Worm (Caenorhabditis elegans): Measurements from ENCODE around the gene R10H10.7.

Gene R10H10.7

DNA sequence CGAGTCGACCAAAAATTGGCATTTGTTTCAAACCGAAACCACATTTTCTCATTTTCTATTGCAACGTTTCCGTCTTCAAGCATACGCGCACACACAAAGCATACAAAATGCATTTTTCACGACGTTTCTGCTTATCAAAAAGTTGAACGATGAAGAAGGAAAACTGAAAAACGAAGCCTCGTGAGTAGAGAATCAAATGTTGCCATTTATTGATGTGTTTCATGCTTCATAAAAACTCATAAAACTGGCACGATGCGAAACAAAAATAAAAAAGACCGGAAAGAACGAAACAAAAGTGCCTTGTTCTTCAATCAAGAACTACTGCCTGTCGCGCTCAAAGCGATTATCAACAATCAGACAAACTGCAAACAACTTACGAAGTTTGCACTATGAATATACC, 6.7 kb upstream of the R10H10.7 start:
- TF ChIP-seq nhr-12 (tag; optimal IDR thresholded peaks at IDR 0.05), result no peak
- no peak for TF ChIP-seq zip-8 (tag; optimal IDR thresholded peaks at IDR 0.05)
- no peak for TF ChIP-seq flh-1 (GFP tag; optimal IDR thresholded peaks at IDR 0.05)
- TF ChIP-seq bed-3 (GFP tag; optimal IDR thresholded peaks at IDR 0.05), result no peak
- no peak for TF ChIP-seq lin-32 (GFP tag; optimal IDR thresholded peaks at IDR 0.05)
- TF ChIP-seq nhr-28 (tag; optimal IDR thresholded peaks at IDR 0.05), result no peak
- TF ChIP-seq elt-3 (tag; optimal IDR thresholded peaks at IDR 0.05), result no peak

ce11 chrIV:10419896-10420295, 6.2 kb upstream of the R10H10.7 start:
- TF ChIP-seq hlh-1 (tag; optimal IDR thresholded peaks at IDR 0.05) (peak; percentile 38), mls-2 (tag; optimal IDR thresholded peaks at IDR 0.05) (no peak), nhr-28 (tag; optimal IDR thresholded peaks at IDR 0.05) (no peak), elt-1 (tag; optimal IDR thresholded peaks at IDR 0.05; ENCODE audit: borderline replicate concordance, insufficient read depth) (no peak), unc-62 (GFP tag; optimal IDR thresholded peaks at IDR 0.05) (peak; percentile 75), sem-2 (GFP tag; optimal IDR thresholded peaks at IDR 0.05) (no peak), M03D4.4 (tag; optimal IDR thresholded peaks at IDR 0.05) (no peak), mep-1 (tag; optimal IDR thresholded peaks at IDR 0.05) (no peak), nhr-12 (tag; optimal IDR thresholded peaks at IDR 0.05) (no peak), unc-120 (tag; optimal IDR thresholded peaks at IDR 0.05; ENCODE audit: poor library complexity, severe bottlenecking) (peak; percentile 30), unc-39 (tag; optimal IDR thresholded peaks at IDR 0.05) (no peak), mab-5 (tag; optimal IDR thresholded peaks at IDR 0.05) (no peak), ceh-43 (GFP tag; optimal IDR thresholded peaks at IDR 0.05) (no peak), bed-3 (GFP tag; optimal IDR thresholded peaks at IDR 0.05) (no peak), ham-2 (GFP tag; optimal IDR thresholded peaks at IDR 0.05) (no peak), cnd-1 (tag; optimal IDR thresholded peaks at IDR 0.05) (no peak), drap-1 (GFP tag; optimal IDR thresholded peaks at IDR 0.05) (no peak), elt-3 (tag; optimal IDR thresholded peaks at IDR 0.05) (no peak), nhr-237 (tag; optimal IDR thresholded peaks at IDR 0.05) (no peak), zip-8 (tag; optimal IDR thresholded peaks at IDR 0.05) (no peak)

DNA sequence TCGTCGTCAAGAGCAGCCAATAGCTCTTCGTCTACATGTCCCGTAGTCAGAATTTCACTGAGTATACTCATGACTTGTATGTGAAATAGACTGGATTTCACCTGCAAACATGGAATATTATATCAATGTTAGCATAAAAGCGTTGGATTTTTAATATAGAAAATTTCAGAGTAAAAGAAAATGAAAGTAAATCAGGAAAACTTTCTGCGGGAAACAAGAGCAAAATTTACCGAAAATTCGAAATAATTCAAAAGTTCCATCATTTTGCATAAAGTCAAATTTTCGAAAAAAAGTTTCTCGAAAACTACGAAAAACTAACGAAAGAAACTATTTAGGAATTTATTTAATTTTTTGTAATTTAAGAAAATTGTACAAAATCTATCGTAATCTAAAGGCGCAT, 4.1 kb upstream of the R10H10.7 start, which contains the start of gene F13B12.6:
Gene F13B12.6 (minus strand): TSS at position 101 of the 400 bp plus-strand sequence.
- TF ChIP-seq sem-2 (GFP tag; optimal IDR thresholded peaks at IDR 0.05) (no peak), unc-62 (GFP tag; optimal IDR thresholded peaks at IDR 0.05) (no peak), nhr-12 (tag; optimal IDR thresholded peaks at IDR 0.05) (no peak), M03D4.4 (tag; optimal IDR thresholded peaks at IDR 0.05) (no peak), lsy-2 (tag; optimal IDR thresholded peaks at IDR 0.05) (no peak), nhr-76 (tag; optimal IDR thresholded peaks at IDR 0.05) (no peak), pha-4 (tag; optimal IDR thresholded peaks at IDR 0.05) (no peak), blmp-1 (tag; optimal IDR thresholded peaks at IDR 0.05) (no peak), mep-1 (tag; optimal IDR thresholded peaks at IDR 0.05) (no peak), ztf-11 (tag; optimal IDR thresholded peaks at IDR 0.05) (no peak), nhr-2 (tag; optimal IDR thresholded peaks at IDR 0.05) (no peak), hlh-1 (tag; optimal IDR thresholded peaks at IDR 0.05) (no peak), sptf-1 (tag; optimal IDR thresholded peaks at IDR 0.05) (no peak), mls-2 (tag; optimal IDR thresholded peaks at IDR 0.05) (no peak), ces-1 (GFP tag; optimal IDR thresholded peaks at IDR 0.05) (no peak), drap-1 (GFP tag; optimal IDR thresholded peaks at IDR 0.05) (no peak)

- TF ChIP-seq M03D4.4 (tag; optimal IDR thresholded peaks at IDR 0.05) (no peak), lin-32 (GFP tag; optimal IDR thresholded peaks at IDR 0.05) (no peak), zip-8 (tag; optimal IDR thresholded peaks at IDR 0.05) (no peak), elt-3 (tag; optimal IDR thresholded peaks at IDR 0.05) (no peak), pha-4 (tag; optimal IDR thresholded peaks at IDR 0.05) (no peak), nhr-76 (tag; optimal IDR thresholded peaks at IDR 0.05) (no peak), nhr-2 (tag; optimal IDR thresholded peaks at IDR 0.05) (no peak), sptf-1 (tag; optimal IDR thresholded peaks at IDR 0.05) (no peak), ceh-39 (tag; optimal IDR thresholded peaks at IDR 0.05) (no peak), mab-5 (tag; optimal IDR thresholded peaks at IDR 0.05) (no peak), lin-13 (tag; optimal IDR thresholded peaks at IDR 0.05) (no peak), unc-39 (tag; optimal IDR thresholded peaks at IDR 0.05) (no peak), unc-62 (GFP tag; optimal IDR thresholded peaks at IDR 0.05) (no peak), ceh-83 (GFP tag; optimal IDR thresholded peaks at IDR 0.05) (no peak), elt-1 (tag; optimal IDR thresholded peaks at IDR 0.05; ENCODE audit: borderline replicate concordance, insufficient read depth) (no peak)
These were observed 4.4 kb downstream of the R10H10.7 start, which contains the start of gene rfk-1 for ce11 chrIV:10409377-10409776. Gene rfk-1, minus strand, starts transcription at chrIV:10409477.
